Fruit fly (Drosophila melanogaster) whole organism, prepupa: Measurements from ENCODE around the gene CG12111.

Experiments
- CG10631 ChIP-seq: fragments of 200-800 bp; sonication (Bioruptor generic); optimal IDR thresholded peaks from 2 replicates; lab custom pipeline; 2016; ENCODE audit warnings: missing biosample characterization, missing genetic modification characterization
- CG10669 ChIP-seq: fragments of 200-800 bp; sonication (Bioruptor generic); optimal IDR thresholded peaks from 3 replicates; lab custom pipeline; 2018; ENCODE audit warnings: missing biosample characterization, mild to moderate bottlenecking, missing genetic modification characterization, moderate library complexity
- CG11294 ChIP-seq: fragments of 200-800 bp; sonication (Bioruptor generic); IDR thresholded peaks from 2 replicates; pipeline ENCODE4 v1.3.6; 2022; ENCODE audit warnings: missing biosample characterization, missing genetic modification characterization
- CG11762 ChIP-seq: fragments of 200-800 bp; sonication (Bioruptor generic); optimal IDR thresholded peaks from 3 replicates; lab custom pipeline; 2016; ENCODE audit warnings: missing biosample characterization, missing genetic modification characterization; ENCODE audit not compliant: insufficient read depth
- CG15336 ChIP-seq: fragments of 200-800 bp; sonication (Bioruptor generic); IDR thresholded peaks from 2 replicates; pipeline ENCODE4 v1.3.6; 2022; ENCODE audit warnings: missing biosample characterization, missing genetic modification characterization
- CG1621 ChIP-seq: fragments of 200-800 bp; sonication (Bioruptor generic); optimal IDR thresholded peaks from 3 replicates; lab custom pipeline; 2018; ENCODE audit warnings: missing biosample characterization, mild to moderate bottlenecking, missing genetic modification characterization
- CG3032 ChIP-seq: fragments of 200-800 bp; optimal IDR thresholded peaks from 2 replicates; lab custom pipeline; 2019; ENCODE audit warnings: missing biosample characterization, mild to moderate bottlenecking, missing genetic modification characterization, moderate library complexity
- CG31627 ChIP-seq: fragments of 200-800 bp; sonication (Bioruptor generic); optimal IDR thresholded peaks from 3 replicates; lab custom pipeline; 2016; ENCODE audit warnings: missing biosample characterization, missing genetic modification characterization
- CG32006 ChIP-seq: fragments of 200-800 bp; sonication (Bioruptor generic); optimal IDR thresholded peaks from 3 replicates; lab custom pipeline; 2017; ENCODE audit warnings: missing biosample characterization, mild to moderate bottlenecking, missing genetic modification characterization
- CG3919 ChIP-seq: fragments of 200-800 bp; sonication (Bioruptor generic); optimal IDR thresholded peaks from 3 replicates; lab custom pipeline; 2016; ENCODE audit warnings: missing biosample characterization, missing genetic modification characterization
- CG4318 ChIP-seq: fragments of 200-800 bp; sonication (Bioruptor generic); optimal IDR thresholded peaks from 3 replicates; lab custom pipeline; 2017; ENCODE audit warnings: missing biosample characterization, mild to moderate bottlenecking, missing genetic modification characterization
- CG6163 ChIP-seq: fragments of 200-800 bp; sonication (Bioruptor generic); IDR thresholded peaks from 3 replicates; pipeline ENCODE4 v1.3.6; 2022; ENCODE audit warnings: missing biosample characterization, missing genetic modification characterization
- CG6276 ChIP-seq: fragments of 200-800 bp; sonication (Bioruptor generic); optimal IDR thresholded peaks from 2 replicates; lab custom pipeline; 2017; ENCODE audit warnings: missing biosample characterization, mild to moderate bottlenecking, missing genetic modification characterization
- CG6792 ChIP-seq: fragments of 200-800 bp; sonication (Bioruptor generic); optimal IDR thresholded peaks from 3 replicates; lab custom pipeline; 2016; ENCODE audit warnings: missing biosample characterization, missing genetic modification characterization
- CG6808 ChIP-seq: fragments of 200-800 bp; sonication (Bioruptor generic); optimal IDR thresholded peaks from 3 replicates; lab custom pipeline; 2017; ENCODE audit warnings: missing biosample characterization, missing genetic modification characterization, mild to moderate bottlenecking, moderate library complexity, missing genetic modification reagents
- CG6854 ChIP-seq: fragments of 200-800 bp; sonication (Bioruptor generic); optimal IDR thresholded peaks from 2 replicates; lab custom pipeline; 2017; ENCODE audit warnings: missing biosample characterization, mild to moderate bottlenecking, missing genetic modification characterization
- CG7368 ChIP-seq: fragments of 200-800 bp; sonication (Bioruptor generic); optimal IDR thresholded peaks from 3 replicates; lab custom pipeline; 2016; ENCODE audit warnings: missing biosample characterization, missing genetic modification characterization
- CG8119 ChIP-seq: fragments of 200-800 bp; sonication (Bioruptor generic); IDR thresholded peaks from 3 replicates; pipeline ENCODE4 v1.3.6; 2022; ENCODE audit warnings: missing biosample characterization, missing genetic modification characterization
- CG8632 ChIP-seq: fragments of 200-800 bp; sonication (Bioruptor generic); optimal IDR thresholded peaks from 3 replicates; lab custom pipeline; 2016; ENCODE audit warnings: missing biosample characterization, missing genetic modification characterization
- Eip75B ChIP-seq: fragments of 200-800 bp; sonication (Bioruptor generic); optimal IDR thresholded peaks from 3 replicates; lab custom pipeline; 2016; ENCODE audit warnings: missing biosample characterization, missing genetic modification characterization
- Eip78C ChIP-seq: fragments of 200-800 bp; sonication (Bioruptor generic); peaks from one replicate; lab custom pipeline; 2016; ENCODE audit warnings: missing biosample characterization, missing genetic modification characterization
- Eip93F ChIP-seq: fragments of 200-800 bp; sonication (Bioruptor generic); optimal IDR thresholded peaks from 2 replicates; lab custom pipeline; 2016; ENCODE audit warnings: missing biosample characterization, mild to moderate bottlenecking, missing genetic modification characterization
- Ets21C ChIP-seq: fragments of 200-800 bp; sonication (Bioruptor generic); optimal IDR thresholded peaks from 3 replicates; lab custom pipeline; 2016; ENCODE audit warnings: missing biosample characterization, missing genetic modification characterization
- Ets96B ChIP-seq: fragments of 200-800 bp; optimal IDR thresholded peaks from 2 replicates; lab custom pipeline; 2019; ENCODE audit warnings: missing biosample characterization, mild to moderate bottlenecking, missing genetic modification characterization, moderate library complexity
- Gug ChIP-seq: fragments of 200-800 bp; sonication (Bioruptor generic); IDR thresholded peaks from 2 replicates; pipeline ENCODE4 v1.3.6; 2022; ENCODE audit warnings: missing biosample characterization, missing genetic modification characterization
- Hr38 ChIP-seq: sonication (Bioruptor generic); optimal IDR thresholded peaks from 2 replicates; lab custom pipeline; 2016; ENCODE audit warnings: missing biosample characterization, missing genetic modification characterization
- Hr4 ChIP-seq: fragments of 200-800 bp; sonication (Bioruptor generic); optimal IDR thresholded peaks from 3 replicates; lab custom pipeline; 2016; ENCODE audit warnings: missing biosample characterization, missing genetic modification characterization
- Lpt ChIP-seq: fragments of 200-800 bp; sonication (Bioruptor generic); optimal IDR thresholded peaks from 3 replicates; lab custom pipeline; 2016; ENCODE audit warnings: missing biosample characterization, missing genetic modification characterization
- Met ChIP-seq: fragments of 200-800 bp; sonication (Bioruptor generic); optimal IDR thresholded peaks from 3 replicates; lab custom pipeline; 2016; ENCODE audit warnings: missing biosample characterization, missing genetic modification characterization
- OdsH ChIP-seq: fragments of 200-800 bp; sonication (Bioruptor generic); optimal IDR thresholded peaks from 3 replicates; lab custom pipeline; 2016; ENCODE audit warnings: missing biosample characterization, missing genetic modification characterization
- Smox ChIP-seq: fragments of 200-800 bp; sonication (Bioruptor generic); optimal IDR thresholded peaks from 3 replicates; lab custom pipeline; 2016; ENCODE audit warnings: missing biosample characterization, missing genetic modification characterization
- Sox102F ChIP-seq: fragments of 200-800 bp; sonication (Bioruptor generic); optimal IDR thresholded peaks from 2 replicates; lab custom pipeline; 2016; ENCODE audit warnings: missing biosample characterization, mild to moderate bottlenecking, missing genetic modification characterization
- Sox14 ChIP-seq: fragments of 200-800 bp; sonication (Bioruptor generic); optimal IDR thresholded peaks from 3 replicates; lab custom pipeline; 2016; ENCODE audit warnings: missing biosample characterization, missing genetic modification characterization
- Sox15 ChIP-seq: fragments of 200-800 bp; sonication (Bioruptor generic); optimal IDR thresholded peaks from 3 replicates; lab custom pipeline; 2016; ENCODE audit warnings: missing biosample characterization, missing genetic modification characterization
- achi ChIP-seq: fragments of 200-800 bp; sonication (Bioruptor generic); optimal IDR thresholded peaks from 3 replicates; lab custom pipeline; 2016; ENCODE audit warnings: missing biosample characterization, missing genetic modification characterization
- acj6 ChIP-seq: fragments of 200-800 bp; sonication (Bioruptor generic); optimal IDR thresholded peaks from 3 replicates; lab custom pipeline; 2016; ENCODE audit warnings: missing biosample characterization, missing genetic modification characterization
- cyc ChIP-seq: fragments of 200-800 bp; sonication (Bioruptor generic); optimal IDR thresholded peaks from 3 replicates; lab custom pipeline; 2016; ENCODE audit warnings: missing biosample characterization, missing genetic modification characterization
- dac ChIP-seq: fragments of 200-800 bp; sonication (Bioruptor generic); optimal IDR thresholded peaks from 2 replicates; lab custom pipeline; 2017; ENCODE audit warnings: missing biosample characterization, mild to moderate bottlenecking, missing genetic modification characterization
- dsx ChIP-seq: fragments of 200-800 bp; optimal IDR thresholded peaks from 3 replicates; lab custom pipeline; 2019; ENCODE audit warnings: missing biosample characterization, mild to moderate bottlenecking, missing genetic modification characterization, moderate library complexity; ENCODE audit not compliant: poor library complexity, severe bottlenecking
- eg ChIP-seq: fragments of 200-800 bp; sonication (Bioruptor generic); IDR thresholded peaks from 3 replicates; pipeline ENCODE4 v1.3.6; 2022; ENCODE audit warnings: missing biosample characterization, missing genetic modification characterization
- esn ChIP-seq: fragments of 200-800 bp; sonication (Bioruptor generic); optimal IDR thresholded peaks from 2 replicates; lab custom pipeline; 2016; ENCODE audit warnings: missing biosample characterization, mild to moderate bottlenecking, missing genetic modification characterization, moderate library complexity
- fd85E ChIP-seq: fragments of 200-800 bp; sonication (Bioruptor generic); optimal IDR thresholded peaks from 3 replicates; lab custom pipeline; 2016; ENCODE audit warnings: missing biosample characterization, missing genetic modification characterization
- fkh ChIP-seq: fragments of 200-800 bp; sonication (Bioruptor generic); optimal IDR thresholded peaks from 3 replicates; lab custom pipeline; 2017; ENCODE audit warnings: missing biosample characterization, mild to moderate bottlenecking, missing genetic modification characterization, moderate library complexity
- lz ChIP-seq: fragments of 200-800 bp; sonication (Bioruptor generic); optimal IDR thresholded peaks from 3 replicates; lab custom pipeline; 2016; ENCODE audit warnings: missing biosample characterization, missing genetic modification characterization
- net ChIP-seq: fragments of 200-800 bp; sonication (Bioruptor generic); optimal IDR thresholded peaks from 3 replicates; lab custom pipeline; 2016; ENCODE audit warnings: missing biosample characterization, missing genetic modification characterization
- pdm3 ChIP-seq: fragments of 200-800 bp; sonication (Bioruptor generic); optimal IDR thresholded peaks from 3 replicates; lab custom pipeline; 2016; ENCODE audit warnings: missing biosample characterization, missing genetic modification characterization
- salr ChIP-seq, 2 experiments: fragments of 200-800 bp; sonication (Bioruptor generic); optimal IDR thresholded peaks; 3 replicates each; lab custom pipeline; 2016 to 2018; ENCODE audit warnings: missing biosample characterization in 2 of 2, missing genetic modification characterization in 2 of 2, mild to moderate bottlenecking in 1 of 2
- ss ChIP-seq, 2 experiments: fragments of 200-800 bp; sonication (Bioruptor generic); optimal IDR thresholded peaks; 2 replicates in 1 of 2; 3 replicates in 1 of 2; lab custom pipeline; 2017 to 2018; ENCODE audit warnings: mild to moderate bottlenecking in 2 of 2, missing biosample characterization in 2 of 2, missing genetic modification characterization in 2 of 2, moderate library complexity in 1 of 2
- svp ChIP-seq: fragments of 200-800 bp; sonication (Bioruptor generic); peaks from one replicate; lab custom pipeline; 2016; ENCODE audit warnings: missing biosample characterization, missing genetic modification characterization
- topi ChIP-seq: fragments of 200-800 bp; sonication (Bioruptor generic); optimal IDR thresholded peaks from 3 replicates; lab custom pipeline; 2016; ENCODE audit warnings: missing biosample characterization, missing genetic modification characterization
- vri ChIP-seq: fragments of 200-800 bp; sonication (Bioruptor generic); optimal IDR thresholded peaks from 3 replicates; lab custom pipeline; 2016; ENCODE audit warnings: missing biosample characterization, mild to moderate bottlenecking, missing genetic modification characterization

Gene CG12111

dm6 chrX:8560087-8560999, 10.4 kb downstream of the CG12111 start, which contains the start of the genes CG12112 and Trf4-1:
Gene CG12112 (minus strand): TSS chrX:8560192.
Gene Trf4-1 (plus strand): TSS chrX:8560322.
- TF ChIP-seq Hr4 (GFP tag; lab: Kevin White, UChicago) (peak; percentile 34), net (GFP tag; lab: Kevin White, UChicago) (no peak), Sox14 (no peak), Hr38 (GFP tag; lab: Kevin White, UChicago) (no peak), CG3032 (tag; lab: Kevin White, UChicago) (peak; percentile 2), ss (GFP tag; optimal IDR thresholded peaks at IDR 0.05; lab: Kevin White, UChicago) (peak in 1 of 2 experiments; percentile 60), CG6276 (GFP tag; lab: Kevin White, UChicago) (no peak), CG6792 (GFP tag; lab: Kevin White, UChicago) (no peak), Gug (GFP tag; lab: Robert Waterston, UW) (no peak), CG11762 (GFP tag; lab: Kevin White, UChicago) (no peak), Lpt (GFP tag; lab: Kevin White, UChicago) (no peak), fkh (GFP tag; lab: Kevin White, UChicago) (no peak), Smox (peak; percentile 52), topi (GFP tag; lab: Kevin White, UChicago) (peak; percentile 27), Ets21C (GFP tag; lab: Kevin White, UChicago) (peak; percentile 27), Ets96B (tag; lab: Kevin White, UChicago) (no peak), CG11294 (GFP tag; lab: Robert Waterston, UW) (no peak), Eip78C (peak; percentile 71), svp (GFP tag; lab: Kevin White, UChicago) (peak; percentile 68), esn (peak; percentile 55), achi (GFP tag; lab: Kevin White, UChicago) (peak; percentile 32), CG32006 (GFP tag; lab: Kevin White, UChicago) (no peak), Sox15 (GFP tag; lab: Kevin White, UChicago) (no peak), CG8119 (GFP tag; lab: Robert Waterston, UW) (no peak), Eip75B (peak; percentile 46), dsx (no peak), CG1621 (no peak), Met (peak; percentile 43), CG4318 (GFP tag; lab: Kevin White, UChicago) (no peak), CG6854 (GFP tag; lab: Kevin White, UChicago) (no peak), salr (GFP tag; optimal IDR thresholded peaks at IDR 0.05; lab: Kevin White, UChicago) (no peak), OdsH (peak; percentile 48), acj6 (GFP tag; lab: Kevin White, UChicago) (peak; percentile 37), pdm3 (GFP tag; lab: Kevin White, UChicago) (peak; percentile 58), cyc (GFP tag; lab: Kevin White, UChicago) (peak; percentile 26), CG8632 (GFP tag; lab: Kevin White, UChicago) (no peak), lz (GFP tag; lab: Kevin White, UChicago) (peak; percentile 59), CG6163 (GFP tag; lab: Robert Waterston, UW) (peak; percentile 57), fd85E (no peak), CG10669 (GFP tag; lab: Kevin White, UChicago) (no peak), CG15336 (GFP tag; lab: Robert Waterston, UW) (no peak), CG6808 (GFP tag; lab: Kevin White, UChicago) (no peak), CG3919 (GFP tag; lab: Kevin White, UChicago) (peak; percentile 14), CG7368 (GFP tag; lab: Kevin White, UChicago) (no peak), dac (GFP tag; lab: Kevin White, UChicago) (no peak), Sox102F (GFP tag; lab: Kevin White, UChicago) (peak; percentile 6), CG10631 (GFP tag; lab: Kevin White, UChicago) (no peak), vri (GFP tag; lab: Kevin White, UChicago) (no peak), CG31627 (GFP tag; lab: Kevin White, UChicago) (peak; percentile 55), Eip93F (GFP tag; lab: Kevin White, UChicago) (peak; percentile 3), eg (GFP tag; lab: Robert Waterston, UW) (peak; percentile 21; the same call in 1 of the 3 replicates)
